Fruit fly (Drosophila melanogaster): ENCODE results near the gene CG1324.

CG1324 gene

dm6 chrX:20735910-20736483 is at the start of gene CG1324:
Gene CG1324 (minus strand): TSS chrX:20735960.
- TF ChIP-seq noc (tag; optimal IDR thresholded peaks at IDR 0.05) = no peak

- no peak for TF ChIP-seq noc (tag; optimal IDR thresholded peaks at IDR 0.05)
Measured at dm6 chrX:20781120-20781519, 45.4 kb upstream of the CG1324 start, which contains the start of gene CG32507. Gene CG32507 (minus strand): TSS chrX:20781220.

- no peak for TF ChIP-seq noc (tag; optimal IDR thresholded peaks at IDR 0.05)
Measured at dm6 chrX:20776281-20776680, 40.5 kb upstream of the CG1324 start.

dm6 chrX:20760444-20760843 is 24.7 kb upstream of the CG1324 start:
- TF ChIP-seq noc (tag; optimal IDR thresholded peaks at IDR 0.05) = no peak

dm6 chrX:20756938-20757337 is 21.2 kb upstream of the CG1324 start:
- no peak for TF ChIP-seq noc (tag; optimal IDR thresholded peaks at IDR 0.05)

dm6 chrX:20756447-20756846 is 20.7 kb upstream of the CG1324 start:
- TF ChIP-seq noc (tag; optimal IDR thresholded peaks at IDR 0.05) = no peak

dm6 chrX:20753124-20753523 is 17.4 kb upstream of the CG1324 start:
- TF ChIP-seq noc (tag; optimal IDR thresholded peaks at IDR 0.05) = no peak

- no peak for TF ChIP-seq noc (tag; optimal IDR thresholded peaks at IDR 0.05)
Measured at dm6 chrX:20745865-20746264, 10.1 kb upstream of the CG1324 start, which contains the start of gene CG15452. Gene CG15452 (minus strand): TSS chrX:20745965.

dm6 chrX:20739581-20739980 is 3.8 kb upstream of the CG1324 start:
- no peak for TF ChIP-seq noc (tag; optimal IDR thresholded peaks at IDR 0.05)

- no peak for TF ChIP-seq noc (tag; optimal IDR thresholded peaks at IDR 0.05)
Measured at dm6 chrX:20731492-20731891, 4.3 kb downstream of the CG1324 start.

dm6 chrX:20728591-20728990 is 7.2 kb downstream of the CG1324 start:
- no peak for TF ChIP-seq noc (tag; optimal IDR thresholded peaks at IDR 0.05)

dm6 chrX:20724475-20724874 is 11.3 kb downstream of the CG1324 start:
- no peak for TF ChIP-seq noc (tag; optimal IDR thresholded peaks at IDR 0.05)

- no peak for TF ChIP-seq noc (tag; optimal IDR thresholded peaks at IDR 0.05)
Measured at dm6 chrX:20723207-20723606, 12.6 kb downstream of the CG1324 start.

dm6 chrX:20721724-20722344 is 13.9 kb downstream of the CG1324 start:
- TF ChIP-seq noc (tag; optimal IDR thresholded peaks at IDR 0.05) = no peak

dm6 chrX:20717461-20717860 is 18.3 kb downstream of the CG1324 start:
- TF ChIP-seq noc (tag; optimal IDR thresholded peaks at IDR 0.05) = no peak

- no peak for TF ChIP-seq noc (tag; optimal IDR thresholded peaks at IDR 0.05)
Measured at dm6 chrX:20713317-20713716, 22.4 kb downstream of the CG1324 start.

dm6 chrX:20709682-20710081 is 26.1 kb downstream of the CG1324 start:
- TF ChIP-seq noc (tag; optimal IDR thresholded peaks at IDR 0.05) = no peak

dm6 chrX:20704337-20704736 is 31.4 kb downstream of the CG1324 start:
- TF ChIP-seq noc (tag; optimal IDR thresholded peaks at IDR 0.05) = no peak

Data from whole organism, larva.